Worm (Caenorhabditis elegans) whole organism, L4/young adult: ENCODE data around the gene fbn-1.

Source experiments
- W03F9.2 ChIP-seq: fragments of 150-350 bp; optimal IDR thresholded peaks from 2 replicates; lab custom pipeline; 2014; ENCODE audit warnings: missing biosample characterization, missing genetic modification characterization
- dao-5 ChIP-seq: sonication (generic microtip); optimal IDR thresholded peaks from 2 replicates; lab custom pipeline; 2016; ENCODE audit warnings: missing genotype, missing genetic modification characterization, moderate library complexity, missing compliant biosample characterization
- him-1 ChIP-seq: sonication (generic microtip); optimal IDR thresholded peaks from 2 replicates; lab custom pipeline; 2016; ENCODE audit warnings: missing genotype, missing genetic modification reagents, missing genetic modification characterization, missing compliant biosample characterization

The fbn-1 gene

ce11 chrIII:7621355-7621754 lies 3.8 kb upstream of the fbn-1 start:
- TF ChIP-seq him-1 (tag; lab: Kevin White, UChicago): no peak
- TF ChIP-seq W03F9.2 (tag; lab: Kevin White, UChicago): no peak
- no peak for TF ChIP-seq dao-5 (tag; lab: Kevin White, UChicago)

ce11 chrIII:7622922-7623321 lies 2.3 kb upstream of the fbn-1 start:
- TF ChIP-seq him-1 (tag; lab: Kevin White, UChicago): no peak

ce11 chrIII:7641337-7641736 lies 16.2 kb downstream of the fbn-1 start:
- no peak for TF ChIP-seq him-1 (tag; lab: Kevin White, UChicago)
- no peak for TF ChIP-seq dao-5 (tag; lab: Kevin White, UChicago)
- no peak for TF ChIP-seq W03F9.2 (tag; lab: Kevin White, UChicago)

ce11 chrIII:7642015-7642414 lies 16.8 kb downstream of the fbn-1 start:
- peak; percentile 15 for TF ChIP-seq him-1 (tag; lab: Kevin White, UChicago)
- no peak for TF ChIP-seq W03F9.2 (tag; lab: Kevin White, UChicago)
- TF ChIP-seq dao-5 (tag; lab: Kevin White, UChicago): no peak

ce11 chrIII:7643084-7643483 lies 17.9 kb downstream of the fbn-1 start, which contains the start of gene upp-1:
upp-1 (minus strand) TSS chrIII:7643101.
- TF ChIP-seq W03F9.2 (tag; lab: Kevin White, UChicago) (no peak), dao-5 (tag; lab: Kevin White, UChicago) (no peak), him-1 (tag; lab: Kevin White, UChicago) (no peak)

DNA sequence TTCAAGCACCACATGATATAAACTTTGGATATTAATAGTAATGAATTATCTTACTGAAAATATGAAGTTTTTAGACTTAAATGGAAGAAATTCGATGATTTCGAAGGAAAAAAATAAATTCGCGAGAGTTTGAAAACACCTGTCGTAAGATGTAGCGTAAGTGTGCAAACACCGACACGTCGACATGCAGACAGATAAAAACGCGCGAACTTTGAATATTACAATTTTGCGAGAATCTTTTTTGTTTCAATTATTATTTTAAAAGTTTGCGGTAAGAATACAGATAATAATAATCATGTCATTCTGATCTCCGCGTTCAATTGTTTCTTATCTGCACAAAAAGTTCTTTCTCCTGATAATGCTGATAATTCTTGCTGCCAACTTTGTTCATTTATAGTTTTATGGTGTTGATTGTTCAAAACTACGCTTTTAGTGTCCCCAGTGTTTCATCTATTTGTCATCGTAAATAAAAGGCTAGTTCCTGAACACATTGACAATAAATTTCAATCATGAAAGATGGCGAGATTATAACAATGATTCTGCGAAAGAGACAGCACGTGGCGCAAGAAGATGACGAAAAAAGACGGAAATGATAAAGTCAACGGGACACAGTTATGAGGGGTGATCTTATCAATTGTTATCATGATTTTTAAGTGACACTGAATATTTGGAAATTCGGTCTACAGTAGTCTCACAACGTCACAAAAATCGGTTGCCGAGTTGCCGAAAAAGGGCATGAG lies 18.9 kb downstream of the fbn-1 start:
- peak; percentile 18 for TF ChIP-seq W03F9.2 (tag; lab: Kevin White, UChicago)
- TF ChIP-seq dao-5 (tag; lab: Kevin White, UChicago): no peak
- TF ChIP-seq him-1 (tag; lab: Kevin White, UChicago): no peak

DNA sequence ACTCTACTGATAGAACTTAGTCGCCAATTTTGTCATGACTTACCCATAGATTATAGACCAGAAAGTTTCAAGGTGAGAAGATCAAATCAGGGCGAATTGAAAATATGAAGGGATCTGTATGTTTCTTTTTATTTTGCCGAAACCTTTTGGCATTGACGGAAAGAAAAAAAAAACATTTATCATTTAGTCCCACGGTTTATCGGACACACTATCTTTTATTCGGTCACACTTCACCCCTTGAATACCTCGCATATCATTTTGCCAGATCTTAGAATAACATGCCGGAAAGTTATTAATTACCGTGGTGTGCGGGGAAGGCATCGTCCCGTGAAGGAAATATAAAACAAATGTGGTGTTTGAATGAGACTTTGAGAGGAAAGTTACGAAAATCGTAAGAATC lies 19.9 kb downstream of the fbn-1 start:
- no peak for TF ChIP-seq W03F9.2 (tag; lab: Kevin White, UChicago)
- no peak for TF ChIP-seq him-1 (tag; lab: Kevin White, UChicago)
- TF ChIP-seq dao-5 (tag; lab: Kevin White, UChicago): no peak

ce11 chrIII:7648841-7649240 lies 23.7 kb downstream of the fbn-1 start:
- TF ChIP-seq him-1 (tag; lab: Kevin White, UChicago) (no peak), dao-5 (tag; lab: Kevin White, UChicago) (no peak), W03F9.2 (tag; lab: Kevin White, UChicago) (no peak)

DNA sequence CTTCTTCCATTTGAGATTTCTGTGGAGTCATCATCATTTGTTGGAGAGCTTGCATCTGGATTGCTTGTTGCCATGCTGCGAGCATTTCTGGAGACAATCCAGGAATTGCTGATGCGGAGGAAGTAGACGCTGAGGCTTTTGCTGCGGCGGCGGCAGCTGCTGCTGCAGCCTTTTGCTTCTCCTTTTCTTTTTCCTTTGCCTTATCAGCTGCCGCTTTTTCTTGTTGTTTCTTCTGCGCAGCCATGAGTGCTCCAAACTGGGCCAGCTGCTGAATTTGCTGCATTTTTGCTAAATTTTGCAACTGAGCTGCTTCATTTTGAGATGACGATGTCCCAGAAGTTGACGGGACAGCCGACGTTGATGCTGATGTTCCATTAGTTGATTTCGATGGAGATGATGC lies 30.3 kb downstream of the fbn-1 start:
- TF ChIP-seq W03F9.2 (tag; lab: Kevin White, UChicago): no peak
- no peak for TF ChIP-seq dao-5 (tag; lab: Kevin White, UChicago)
- no peak for TF ChIP-seq him-1 (tag; lab: Kevin White, UChicago)

ce11 chrIII:7655932-7656331 lies 30.7 kb downstream of the fbn-1 start, which contains the start of gene baz-2:
baz-2 (minus strand) TSS chrIII:7656032.
- TF ChIP-seq W03F9.2 (tag; lab: Kevin White, UChicago) (no peak), him-1 (tag; lab: Kevin White, UChicago) (no peak), dao-5 (tag; lab: Kevin White, UChicago) (no peak)

DNA sequence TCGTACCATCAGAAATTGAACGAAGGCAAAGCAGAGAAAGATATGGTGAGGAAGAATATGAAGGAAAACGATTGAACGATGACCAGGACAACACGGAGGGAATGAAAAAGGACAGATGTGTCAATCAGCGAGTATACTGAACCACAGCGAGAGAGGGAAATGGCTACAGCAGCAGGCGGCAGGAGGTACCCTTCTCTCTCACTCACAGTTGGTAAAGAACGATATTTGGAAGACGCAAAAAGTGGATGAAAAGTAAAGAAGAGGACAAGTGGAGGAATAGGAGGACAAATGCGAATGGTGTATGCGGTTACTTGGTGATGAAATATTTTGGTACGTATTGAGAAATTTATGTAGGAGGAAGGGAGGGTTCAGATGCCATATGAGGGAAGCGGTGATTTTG lies 31.3 kb downstream of the fbn-1 start, which contains the start of gene ZK783.7:
ZK783.7 (plus strand) TSS at position 246 of the 400 bp plus-strand sequence.
- TF ChIP-seq him-1 (tag; lab: Kevin White, UChicago) (no peak), W03F9.2 (tag; lab: Kevin White, UChicago) (no peak), dao-5 (tag; lab: Kevin White, UChicago) (no peak)

DNA sequence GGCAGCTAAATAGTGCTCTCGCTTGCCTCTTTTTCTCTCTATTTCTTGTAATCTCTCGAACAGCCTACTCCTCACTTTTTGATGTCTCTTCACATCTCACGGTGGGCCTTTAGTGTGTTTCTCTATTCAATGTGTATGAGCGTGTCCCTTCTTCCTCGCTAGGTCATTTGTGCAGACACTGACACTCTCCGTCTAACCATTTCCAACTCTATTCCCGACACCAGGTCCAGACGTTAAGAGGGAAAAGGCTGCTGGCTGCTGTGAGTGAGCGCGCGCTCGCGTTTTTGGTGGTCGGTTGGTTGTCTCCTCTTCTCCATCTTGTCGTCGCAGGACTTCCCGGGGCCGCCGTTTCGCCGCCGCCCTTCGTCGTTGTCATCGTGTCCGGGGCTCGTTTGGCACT lies 34.3 kb downstream of the fbn-1 start:
- no peak for TF ChIP-seq him-1 (tag; lab: Kevin White, UChicago)
- no peak for TF ChIP-seq W03F9.2 (tag; lab: Kevin White, UChicago)
- no peak for TF ChIP-seq dao-5 (tag; lab: Kevin White, UChicago)

DNA sequence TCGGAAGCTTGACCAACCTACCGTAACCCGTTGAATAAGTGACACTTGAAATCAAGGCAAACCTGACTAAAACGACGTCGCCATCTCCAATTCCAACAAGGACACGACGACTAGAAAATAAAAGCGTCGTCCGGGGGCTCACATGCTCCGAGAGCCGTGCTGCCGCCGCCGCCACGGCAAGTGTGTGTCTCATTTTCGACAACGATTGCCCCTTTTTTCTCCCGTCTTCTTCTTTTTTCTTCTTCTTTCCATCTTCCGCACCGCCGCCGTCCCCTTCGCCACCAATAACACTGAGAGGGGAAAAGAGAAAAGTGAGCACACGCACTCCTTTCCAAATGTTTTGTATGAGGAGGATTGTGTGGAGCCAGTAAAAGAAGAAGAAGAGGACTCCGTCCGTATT lies 36.0 kb downstream of the fbn-1 start:
- TF ChIP-seq him-1 (tag; lab: Kevin White, UChicago) (no peak), W03F9.2 (tag; lab: Kevin White, UChicago) (no peak), dao-5 (tag; lab: Kevin White, UChicago) (no peak)

DNA sequence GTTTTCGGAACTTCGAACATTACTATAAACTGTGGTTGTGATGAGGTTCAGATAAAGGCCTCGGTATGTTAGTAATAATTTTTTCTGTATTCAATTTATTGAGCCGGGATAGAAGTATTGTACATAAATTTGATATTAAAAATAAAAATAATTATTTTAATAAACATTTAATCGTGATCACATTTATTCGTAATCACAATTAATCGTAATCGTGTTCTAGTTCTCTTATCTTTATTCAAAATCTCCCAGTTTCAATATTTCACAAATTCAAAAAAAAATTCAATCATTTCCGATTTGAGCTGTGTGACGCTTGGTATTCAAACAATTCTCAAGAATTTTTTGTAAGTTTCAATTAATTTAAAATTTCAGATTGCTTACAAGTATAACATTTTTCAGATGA lies 36.8 kb downstream of the fbn-1 start, which contains the start of gene lido-18:
lido-18 (plus strand) TSS at position 301 of the 400 bp plus-strand sequence.
- TF ChIP-seq dao-5 (tag; lab: Kevin White, UChicago): no peak
- no peak for TF ChIP-seq him-1 (tag; lab: Kevin White, UChicago)
- no peak for TF ChIP-seq W03F9.2 (tag; lab: Kevin White, UChicago)
